Worm (Caenorhabditis elegans) whole organism, early embryonic: ENCODE data around the gene pfd-2.

Experiments used
- B0310.2 ChIP-seq: sonication (generic microtip); optimal IDR thresholded peaks from 2 replicates; lab custom pipeline; 2016; ENCODE audit warnings: mild to moderate bottlenecking, missing genetic modification characterization, missing compliant biosample characterization
- F13C5.2 ChIP-seq: sonication (generic microtip); optimal IDR thresholded peaks from 2 replicates; lab custom pipeline; 2017; ENCODE audit warnings: mild to moderate bottlenecking, missing genetic modification characterization, inconsistent platforms, missing compliant biosample characterization
- aly-1 ChIP-seq: sonication (generic microtip); optimal IDR thresholded peaks from 2 replicates; lab custom pipeline; 2016; ENCODE audit warnings: missing genetic modification characterization, missing compliant biosample characterization
- ama-1 ChIP-seq: fragments of 150-350 bp; optimal IDR thresholded peaks from 2 replicates; lab custom pipeline; 2014
- ceh-13 ChIP-seq: fragments of 200-800 bp; sonication (Bioruptor generic); optimal IDR thresholded peaks from 2 replicates; lab custom pipeline; 2018; ENCODE audit warnings: mild to moderate bottlenecking, missing genetic modification characterization, missing compliant biosample characterization
- ceh-36 ChIP-seq: sonication (generic microtip); optimal IDR thresholded peaks from 2 replicates; lab custom pipeline; 2016; ENCODE audit warnings: missing genetic modification characterization, inconsistent platforms, missing compliant biosample characterization
- ets-7 ChIP-seq: sonication (generic microtip); optimal IDR thresholded peaks from 2 replicates; lab custom pipeline; 2016; ENCODE audit warnings: missing genotype, missing genetic modification characterization, missing compliant biosample characterization
- flt-1 ChIP-seq: fragments of 200-800 bp; sonication (Bioruptor generic); IDR thresholded peaks from 2 replicates; pipeline ENCODE4 v1.3.6; 2022; ENCODE audit warnings: missing genetic modification characterization, missing compliant biosample characterization
- hmbx-1 ChIP-seq: sonication (generic microtip); optimal IDR thresholded peaks from 2 replicates; lab custom pipeline; 2016; ENCODE audit warnings: mild to moderate bottlenecking, missing genetic modification characterization, missing compliant biosample characterization
- hmg-4 ChIP-seq: fragments of 200-800 bp; sonication (Bioruptor generic); optimal IDR thresholded peaks from 2 replicates; lab custom pipeline; 2018; ENCODE audit warnings: mild to moderate bottlenecking, missing genetic modification characterization, missing compliant biosample characterization
- hnd-1 ChIP-seq: sonication (generic microtip); optimal IDR thresholded peaks from 2 replicates; lab custom pipeline; 2016; ENCODE audit warnings: missing genetic modification characterization, missing compliant biosample characterization
- pes-1 ChIP-seq: fragments of 200-800 bp; sonication (Bioruptor generic); IDR thresholded peaks from 2 replicates; pipeline ENCODE4 v1.3.6; 2022; ENCODE audit warnings: missing genetic modification reagents, missing genetic modification characterization, missing compliant biosample characterization
- scrt-1 ChIP-seq: fragments of 200-800 bp; sonication (Bioruptor generic); IDR thresholded peaks from 2 replicates; pipeline ENCODE4 v1.3.6; 2022; ENCODE audit warnings: missing genetic modification characterization, missing compliant biosample characterization
- sea-1 ChIP-seq: fragments of 200-800 bp; sonication (Bioruptor generic); conservative IDR thresholded peaks from 2 replicates; pipeline ENCODE4 v1.3.6; 2022; ENCODE audit warnings: missing genetic modification characterization, missing compliant biosample characterization
- tbx-11 ChIP-seq: fragments of 200-800 bp; sonication (Bioruptor generic); IDR thresholded peaks from 2 replicates; pipeline ENCODE4 v1.3.6; 2022; ENCODE audit warnings: missing genetic modification characterization, missing compliant biosample characterization
- tbx-37 ChIP-seq: fragments of 200-800 bp; sonication (Bioruptor generic); conservative IDR thresholded peaks from 2 replicates; pipeline ENCODE4 v1.3.6; 2022; ENCODE audit warnings: missing genetic modification reagents, missing genetic modification characterization, missing compliant biosample characterization
- tra-4 ChIP-seq: sonication (generic microtip); optimal IDR thresholded peaks from 2 replicates; lab custom pipeline; 2017; ENCODE audit warnings: missing genetic modification characterization, missing compliant biosample characterization

Gene pfd-2

DNA sequence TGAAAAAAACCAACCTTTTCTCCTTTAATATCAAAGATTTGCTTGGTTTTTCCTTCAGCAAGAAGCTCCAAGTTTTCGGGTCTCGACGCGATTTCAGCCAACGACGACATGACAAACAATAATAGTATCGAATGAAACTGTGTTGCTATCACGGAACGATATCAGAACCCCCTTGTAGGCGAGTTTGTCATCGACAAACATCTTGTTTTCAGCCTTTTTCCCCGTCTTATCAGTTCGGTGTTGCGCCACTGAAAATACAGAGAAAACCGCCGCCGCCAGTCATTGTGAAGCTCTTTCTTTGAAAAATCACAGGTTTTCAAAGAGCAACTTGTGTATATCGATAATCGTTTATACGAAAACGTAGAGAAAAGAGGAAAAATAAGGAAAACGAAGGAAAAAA lies 45.9 kb downstream of the pfd-2 start, which contains the start of gene paic-1:
Gene paic-1 (minus strand): TSS at position 120 of the 400 bp plus-strand sequence.
- 0 out of 2 replicates have a peak, but pooled peaks have one; percentile 0 for TF ChIP-seq pes-1 (GFP tag; lab: Robert Waterston, UW)
- no peak for TF ChIP-seq tbx-37 (GFP tag; lab: Robert Waterston, UW)
- TF ChIP-seq tbx-11 (GFP tag; lab: Robert Waterston, UW) = no peak
- no peak for TF ChIP-seq B0310.2 (tag; lab: Kevin White, UChicago)

ce11 chrII:4372867-4373397 lies 46.4 kb downstream of the pfd-2 start:
- TF ChIP-seq ama-1 (no peak), hmg-4 (GFP tag; lab: Kevin White, UChicago) (no peak), ceh-36 (tag; lab: Kevin White, UChicago) (no peak), B0310.2 (tag; lab: Kevin White, UChicago) (no peak), ceh-13 (GFP tag; lab: Kevin White, UChicago) (no peak), scrt-1 (GFP tag; lab: Robert Waterston, UW) (no peak), tbx-37 (GFP tag; lab: Robert Waterston, UW) (no peak), tra-4 (tag; lab: Kevin White, UChicago) (no peak), aly-1 (tag; lab: Kevin White, UChicago) (no peak), hnd-1 (no peak), ets-7 (tag; lab: Kevin White, UChicago) (no peak), tbx-11 (GFP tag; lab: Robert Waterston, UW) (no peak), hmbx-1 (no peak), sea-1 (no peak), F13C5.2 (no peak), flt-1 (GFP tag; lab: Robert Waterston, UW) (no peak), pes-1 (GFP tag; lab: Robert Waterston, UW) (no peak)

DNA sequence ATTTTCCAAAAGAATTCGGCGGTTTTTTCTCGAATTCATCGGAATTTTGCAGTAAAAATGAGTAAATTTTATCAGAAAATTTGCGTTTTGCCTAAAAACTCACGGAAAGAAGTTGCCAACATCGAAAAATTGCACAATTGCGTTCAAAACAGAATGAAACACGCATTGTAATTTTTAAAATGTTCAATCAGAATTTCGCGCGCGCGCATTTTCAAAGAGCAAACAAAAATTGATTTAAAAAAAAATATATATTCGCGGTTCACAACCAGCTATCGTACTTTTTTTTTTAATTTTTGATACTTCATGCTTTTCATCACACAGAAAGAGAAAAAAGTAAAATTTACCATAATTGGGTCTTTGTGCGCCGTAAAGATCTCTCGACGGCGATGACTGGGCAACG lies 48.4 kb downstream of the pfd-2 start:
- TF ChIP-seq ets-7 (tag; lab: Kevin White, UChicago) = no peak
- no peak for TF ChIP-seq ceh-13 (GFP tag; lab: Kevin White, UChicago)
- no peak for TF ChIP-seq ama-1
- TF ChIP-seq F13C5.2 = no peak
- TF ChIP-seq tra-4 (tag; lab: Kevin White, UChicago) = no peak
- TF ChIP-seq flt-1 (GFP tag; lab: Robert Waterston, UW) = no peak
- no peak for TF ChIP-seq hmg-4 (GFP tag; lab: Kevin White, UChicago)
- TF ChIP-seq hmbx-1 = no peak
- no peak for TF ChIP-seq pes-1 (GFP tag; lab: Robert Waterston, UW)
- no peak for TF ChIP-seq scrt-1 (GFP tag; lab: Robert Waterston, UW)
- TF ChIP-seq hnd-1 = no peak
- TF ChIP-seq B0310.2 (tag; lab: Kevin White, UChicago) = no peak
- no peak for TF ChIP-seq sea-1
- no peak for TF ChIP-seq tbx-37 (GFP tag; lab: Robert Waterston, UW)
- no peak for TF ChIP-seq aly-1 (tag; lab: Kevin White, UChicago)
- TF ChIP-seq tbx-11 (GFP tag; lab: Robert Waterston, UW) = no peak
- no peak for TF ChIP-seq ceh-36 (tag; lab: Kevin White, UChicago)

- TF ChIP-seq B0310.2 (tag; lab: Kevin White, UChicago) = peak; percentile 55
- TF ChIP-seq pes-1 (GFP tag; lab: Robert Waterston, UW) = peak; percentile 66
- no peak for TF ChIP-seq tra-4 (tag; lab: Kevin White, UChicago)
- TF ChIP-seq sea-1 = 0 out of 2 replicates have a peak, but pooled peaks have one; percentile 58
- no peak for TF ChIP-seq hnd-1
- peak; percentile 29; the same call in 1 of the 2 replicates for TF ChIP-seq flt-1 (GFP tag; lab: Robert Waterston, UW)
- peak; percentile 44; the same call in 1 of the 2 replicates for TF ChIP-seq tbx-11 (GFP tag; lab: Robert Waterston, UW)
- TF ChIP-seq hmbx-1 = no peak
- peak; percentile 93 for TF ChIP-seq hmg-4 (GFP tag; lab: Kevin White, UChicago)
- TF ChIP-seq ceh-36 (tag; lab: Kevin White, UChicago) = peak; percentile 67
- peak; percentile 75 for TF ChIP-seq F13C5.2
- peak; percentile 16 for TF ChIP-seq ceh-13 (GFP tag; lab: Kevin White, UChicago)
- TF ChIP-seq aly-1 (tag; lab: Kevin White, UChicago) = no peak
- no peak for TF ChIP-seq tbx-37 (GFP tag; lab: Robert Waterston, UW)
Observed at ce11 chrII:4376295-4377172, 50.0 kb downstream of the pfd-2 start, which contains the start of gene ntl-2. Gene ntl-2, minus strand, starts transcription at chrII:4376465.
